Worm (Caenorhabditis elegans) whole organism, L3 larva: ENCODE measurements around the gene glb-27.

ENCODE experiments used
- ama-1 ChIP-seq: fragments of 150-350 bp; optimal IDR thresholded peaks from 2 replicates; lab custom pipeline; 2018
- daf-12 ChIP-seq: fragments of 150-350 bp; optimal IDR thresholded peaks from 2 replicates; lab custom pipeline; 2014; ENCODE audit warnings: missing biosample characterization, missing genetic modification reagents, missing genetic modification characterization
- elt-3 ChIP-seq, 3 experiments: fragments of 150-350 bp in 1 of 3; sonication (generic microtip) in 2 of 3; optimal IDR thresholded peaks; 2 replicates in 2 of 3; 4 replicates in 1 of 3; lab custom pipeline; 2014 to 2017; ENCODE audit warnings: missing biosample characterization in 3 of 3, missing genetic modification characterization in 3 of 3
- eor-1 ChIP-seq, 2 experiments: fragments of 150-350 bp; optimal IDR thresholded peaks; 2 replicates each; lab custom pipeline; 2014 to 2018; ENCODE audit warnings: missing biosample characterization in 2 of 2, missing genetic modification characterization in 2 of 2
- jun-1 ChIP-seq: fragments of 150-350 bp; optimal IDR thresholded peaks from 2 replicates; lab custom pipeline; 2014; ENCODE audit warnings: missing biosample characterization, missing genetic modification reagents, missing genetic modification characterization
- nhr-11 ChIP-seq: fragments of 150-350 bp; optimal IDR thresholded peaks from 2 replicates; lab custom pipeline; 2014; ENCODE audit warnings: missing biosample characterization, missing genetic modification characterization
- nhr-12 ChIP-seq: fragments of 150-350 bp; optimal IDR thresholded peaks from 2 replicates; lab custom pipeline; 2014; ENCODE audit warnings: missing biosample characterization, missing genetic modification characterization
- nhr-237 ChIP-seq: fragments of 150-350 bp; optimal IDR thresholded peaks from 2 replicates; lab custom pipeline; 2014; ENCODE audit warnings: missing biosample characterization, missing genetic modification characterization
- nhr-77 ChIP-seq: fragments of 150-350 bp; optimal IDR thresholded peaks from 2 replicates; lab custom pipeline; 2014; ENCODE audit warnings: missing biosample characterization, missing genetic modification characterization
- pqm-1 ChIP-seq: fragments of 150-350 bp; optimal IDR thresholded peaks from 2 replicates; lab custom pipeline; 2017; ENCODE audit warnings: missing biosample characterization, missing genetic modification characterization, inconsistent platforms
- sea-2 ChIP-seq: fragments of 150-350 bp; sonication (generic microtip); optimal IDR thresholded peaks from 4 replicates; lab custom pipeline; 2014; ENCODE audit warnings: missing biosample characterization, missing genetic modification reagents, missing genetic modification characterization
- skn-1 ChIP-seq: fragments of 150-350 bp; optimal IDR thresholded peaks from 2 replicates; lab custom pipeline; 2014; ENCODE audit warnings: missing biosample characterization, missing genetic modification characterization
- snpc-4 ChIP-seq: fragments of 150-350 bp; optimal IDR thresholded peaks from 2 replicates; lab custom pipeline; 2014; ENCODE audit warnings: missing biosample characterization, missing genetic modification characterization
- unc-62 ChIP-seq: fragments of 150-350 bp; sonication (generic microtip); optimal IDR thresholded peaks from 4 replicates; lab custom pipeline; 2014; ENCODE audit warnings: missing biosample characterization, missing genetic modification reagents, missing genetic modification characterization

DNA sequence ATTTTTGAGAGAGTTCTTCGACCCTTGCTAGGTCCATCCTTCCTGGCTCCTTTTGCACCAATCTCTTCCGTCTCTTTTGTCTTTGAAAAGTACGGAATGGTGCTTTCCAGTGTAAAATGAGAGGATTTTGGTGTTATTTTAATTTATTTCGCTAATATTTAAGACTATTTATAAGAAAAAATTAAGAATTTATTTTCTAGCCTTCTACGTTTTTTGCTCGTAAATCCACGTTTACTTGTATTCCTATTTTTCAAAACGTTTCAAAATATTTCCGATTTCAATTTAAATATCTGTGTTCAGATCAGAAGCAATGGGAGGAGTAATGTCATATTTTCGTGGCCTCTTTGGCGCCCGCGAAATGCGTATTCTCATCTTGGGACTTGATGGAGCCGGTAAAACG, 25.6 kb upstream of the glb-27 start, which contains the start of gene arl-1:
- TF ChIP-seq sea-2 (GFP tag; lab: Kevin White, UChicago): no peak
- TF ChIP-seq snpc-4: no peak
- TF ChIP-seq skn-1 (tag; lab: Kevin White, UChicago): no peak
- TF ChIP-seq nhr-11 (tag; lab: Kevin White, UChicago): no peak
- TF ChIP-seq nhr-237 (tag; lab: Kevin White, UChicago): no peak
- no peak for TF ChIP-seq unc-62 (GFP tag; lab: Kevin White, UChicago)
- no peak for TF ChIP-seq eor-1 (tag; optimal IDR thresholded peaks at IDR 0.05; lab: Kevin White, UChicago)
- TF ChIP-seq elt-3 (tag; optimal IDR thresholded peaks at IDR 0.05; lab: Kevin White, UChicago): no peak
- no peak for TF ChIP-seq jun-1
- no peak for TF ChIP-seq daf-12
- no peak for TF ChIP-seq ama-1 (lab: Kevin White, UChicago)
- no peak for TF ChIP-seq nhr-77
- no peak for TF ChIP-seq nhr-12 (tag; lab: Kevin White, UChicago)
- TF ChIP-seq pqm-1 (tag; lab: Kevin White, UChicago): no peak
